Worm (Caenorhabditis elegans) whole organism, L1 larva: ENCODE results near the gene F22F7.4.
A peak's percentile ranks its signal among the peaks of the same experiment; 100 is the strongest.

Experiments
- C04F5.9 ChIP-seq: sonication (generic microtip); optimal IDR thresholded peaks from 2 replicates; lab custom pipeline; 2016; ENCODE audit warnings: missing genetic modification characterization, missing compliant biosample characterization
- C34B4.2 ChIP-seq: sonication (generic microtip); optimal IDR thresholded peaks from 2 replicates; lab custom pipeline; 2017; ENCODE audit warnings: mild to moderate bottlenecking, missing genetic modification characterization, missing compliant biosample characterization
- Y116A8C.19 ChIP-seq: sonication (generic microtip); optimal IDR thresholded peaks from 2 replicates; lab custom pipeline; 2016; ENCODE audit warnings: missing compliant biosample characterization, missing genetic modification characterization, borderline replicate concordance
- blmp-1 ChIP-seq: fragments of 150-350 bp; optimal IDR thresholded peaks from 2 replicates; lab custom pipeline; 2014; ENCODE audit warnings: missing biosample characterization, missing genetic modification characterization
- ceh-90 ChIP-seq: sonication (generic microtip); optimal IDR thresholded peaks from 2 replicates; lab custom pipeline; 2016; ENCODE audit warnings: missing genetic modification characterization, missing compliant biosample characterization
- efl-1 ChIP-seq, 4 experiments: fragments of 150-350 bp; optimal IDR thresholded peaks in 3 of 4; peaks in 1 of 4; 1 replicate in 1 of 4; 2 replicates in 3 of 4; lab custom pipeline; 2014; ENCODE audit warnings: missing biosample characterization in 2 of 4, missing genetic modification characterization in 2 of 4, missing genetic modification reagents in 2 of 4
- egl-13 ChIP-seq: sonication (generic microtip); optimal IDR thresholded peaks from 2 replicates; lab custom pipeline; 2016; ENCODE audit warnings: missing genotype, missing genetic modification reagents, missing genetic modification characterization, missing compliant biosample characterization
- ets-5 ChIP-seq: fragments of 200-800 bp; sonication (Bioruptor generic); IDR thresholded peaks from 2 replicates; pipeline ENCODE4 v1.3.6; 2022; ENCODE audit warnings: missing genetic modification characterization, missing compliant biosample characterization
- fkh-8 ChIP-seq: sonication (generic microtip); optimal IDR thresholded peaks from 2 replicates; lab custom pipeline; 2016; ENCODE audit warnings: mild to moderate bottlenecking, missing genetic modification characterization, missing compliant biosample characterization
- grh-1 ChIP-seq: fragments of 200-800 bp; sonication (Bioruptor generic); IDR thresholded peaks from 2 replicates; pipeline ENCODE4 v1.3.6; 2022; ENCODE audit warnings: missing genetic modification reagents, missing genetic modification characterization, missing compliant biosample characterization
- irx-1 ChIP-seq: sonication (generic microtip); optimal IDR thresholded peaks from 2 replicates; lab custom pipeline; 2016; ENCODE audit warnings: missing genetic modification characterization, missing compliant biosample characterization
- isw-1 ChIP-seq: fragments of 200-800 bp; sonication (Bioruptor generic); IDR thresholded peaks from 2 replicates; pipeline ENCODE4 v1.3.6; 2022; ENCODE audit warnings: missing genetic modification characterization, missing compliant biosample characterization
- jun-1 ChIP-seq: fragments of 150-350 bp; optimal IDR thresholded peaks from 2 replicates; lab custom pipeline; 2014; ENCODE audit warnings: missing biosample characterization, missing genetic modification reagents, missing genetic modification characterization
- lin-13 ChIP-seq: fragments of 150-350 bp; optimal IDR thresholded peaks from 2 replicates; lab custom pipeline; 2014; ENCODE audit warnings: missing biosample characterization, missing genetic modification reagents, missing genetic modification characterization
- lin-14 ChIP-seq: fragments of 200-800 bp; sonication (Bioruptor generic); optimal IDR thresholded peaks from 2 replicates; lab custom pipeline; 2018; ENCODE audit warnings: mild to moderate bottlenecking, missing genetic modification characterization, moderate library complexity, missing compliant biosample characterization
- lin-15B ChIP-seq: fragments of 150-350 bp; sonication (generic microtip); optimal IDR thresholded peaks from 3 replicates; lab custom pipeline; 2014; ENCODE audit warnings: missing biosample characterization, missing genetic modification characterization
- lin-35 ChIP-seq, 2 experiments: fragments of 150-350 bp; optimal IDR thresholded peaks; 2 replicates each; lab custom pipeline; 2014; ENCODE audit warnings: missing biosample characterization in 2 of 2, missing genetic modification characterization in 2 of 2, missing genetic modification reagents in 2 of 2
- lin-39 ChIP-seq: fragments of 150-350 bp; optimal IDR thresholded peaks from 2 replicates; lab custom pipeline; 2014; ENCODE audit warnings: missing biosample characterization, missing genetic modification reagents, missing genetic modification characterization
- lir-3 ChIP-seq: sonication (generic microtip); optimal IDR thresholded peaks from 2 replicates; lab custom pipeline; 2016; ENCODE audit warnings: mild to moderate bottlenecking, missing genetic modification characterization, moderate library complexity, missing compliant biosample characterization; ENCODE audit not compliant: poor library complexity
- mdl-1 ChIP-seq, 2 experiments: fragments of 150-350 bp; optimal IDR thresholded peaks; 2 replicates each; lab custom pipeline; 2014 to 2017; ENCODE audit warnings: missing biosample characterization in 2 of 2, missing genetic modification characterization in 2 of 2, inconsistent platforms in 1 of 2
- nhr-12 ChIP-seq: sonication (generic microtip); optimal IDR thresholded peaks from 2 replicates; lab custom pipeline; 2017; ENCODE audit warnings: missing biosample characterization, missing genetic modification characterization
- nhr-19 ChIP-seq: fragments of 200-800 bp; sonication (Bioruptor generic); conservative IDR thresholded peaks from 2 replicates; pipeline ENCODE4 v1.3.6; 2022; ENCODE audit warnings: missing genetic modification characterization, missing compliant biosample characterization
- nhr-20 ChIP-seq: sonication (generic microtip); optimal IDR thresholded peaks from 2 replicates; lab custom pipeline; 2016; ENCODE audit warnings: mild to moderate bottlenecking, missing genetic modification characterization, missing compliant biosample characterization
- nhr-237 ChIP-seq: fragments of 150-350 bp; optimal IDR thresholded peaks from 2 replicates; lab custom pipeline; 2014; ENCODE audit warnings: missing biosample characterization, missing genetic modification characterization
- nhr-47 ChIP-seq: sonication (generic microtip); optimal IDR thresholded peaks from 2 replicates; lab custom pipeline; 2016; ENCODE audit warnings: mild to moderate bottlenecking, missing genetic modification characterization, moderate library complexity, missing compliant biosample characterization
- nhr-71 ChIP-seq: sonication (generic microtip); optimal IDR thresholded peaks from 2 replicates; lab custom pipeline; 2016; ENCODE audit warnings: mild to moderate bottlenecking, missing genetic modification characterization, moderate library complexity, missing compliant biosample characterization
- nhr-77 ChIP-seq: fragments of 150-350 bp; optimal IDR thresholded peaks from 2 replicates; lab custom pipeline; 2014; ENCODE audit warnings: missing biosample characterization, missing genetic modification characterization
- nhr-85 ChIP-seq: sonication (generic microtip); peaks from one replicate; lab custom pipeline; 2016; ENCODE audit warnings: missing genetic modification characterization, inconsistent platforms, missing compliant biosample characterization
- pax-3 ChIP-seq: fragments of 200-800 bp; sonication (Bioruptor generic); optimal IDR thresholded peaks from 2 replicates; lab custom pipeline; 2018; ENCODE audit warnings: mild to moderate bottlenecking, missing genetic modification characterization, moderate library complexity, missing compliant biosample characterization
- pqm-1 ChIP-seq: sonication (generic microtip); optimal IDR thresholded peaks from 3 replicates; lab custom pipeline; 2017; ENCODE audit warnings: missing biosample characterization, missing genetic modification characterization
- skn-1 ChIP-seq: fragments of 150-350 bp; optimal IDR thresholded peaks from 2 replicates; lab custom pipeline; 2014; ENCODE audit warnings: missing biosample characterization, missing genetic modification characterization
- snu-23 ChIP-seq: sonication (generic microtip); optimal IDR thresholded peaks from 2 replicates; lab custom pipeline; 2016; ENCODE audit warnings: missing genetic modification characterization, missing compliant biosample characterization
- sup-37 ChIP-seq: fragments of 200-800 bp; sonication (Bioruptor generic); optimal IDR thresholded peaks from 2 replicates; lab custom pipeline; 2018; ENCODE audit warnings: mild to moderate bottlenecking, missing genetic modification characterization, missing compliant biosample characterization
- unc-30 ChIP-seq: sonication (generic microtip); optimal IDR thresholded peaks from 2 replicates; lab custom pipeline; 2017; ENCODE audit warnings: missing biosample characterization, missing genetic modification characterization
- unc-62 ChIP-seq: fragments of 150-350 bp; optimal IDR thresholded peaks from 2 replicates; lab custom pipeline; 2014; ENCODE audit warnings: missing biosample characterization, missing genetic modification reagents, missing genetic modification characterization
- vab-15 ChIP-seq: sonication (generic microtip); optimal IDR thresholded peaks from 2 replicates; lab custom pipeline; 2017; ENCODE audit warnings: missing genotype, mild to moderate bottlenecking, missing genetic modification characterization, missing compliant biosample characterization
- xbp-1 ChIP-seq: sonication (generic microtip); optimal IDR thresholded peaks from 2 replicates; lab custom pipeline; 2016; ENCODE audit warnings: missing genetic modification characterization, missing compliant biosample characterization
- zip-4 ChIP-seq: fragments of 200-800 bp; sonication (Bioruptor generic); optimal IDR thresholded peaks from 2 replicates; lab custom pipeline; 2018; ENCODE audit warnings: mild to moderate bottlenecking, missing genetic modification characterization, moderate library complexity, missing compliant biosample characterization
- ztf-11 ChIP-seq, 2 experiments: sonication (generic microtip); optimal IDR thresholded peaks; 2 replicates each; lab custom pipeline; 2016 to 2017; ENCODE audit warnings: missing genetic modification characterization in 2 of 2, missing biosample characterization in 1 of 2, missing compliant biosample characterization in 1 of 2
- ztf-4 ChIP-seq: fragments of 150-350 bp; optimal IDR thresholded peaks from 2 replicates; lab custom pipeline; 2014; ENCODE audit warnings: missing biosample characterization, missing genetic modification characterization

Gene F22F7.4

DNA sequence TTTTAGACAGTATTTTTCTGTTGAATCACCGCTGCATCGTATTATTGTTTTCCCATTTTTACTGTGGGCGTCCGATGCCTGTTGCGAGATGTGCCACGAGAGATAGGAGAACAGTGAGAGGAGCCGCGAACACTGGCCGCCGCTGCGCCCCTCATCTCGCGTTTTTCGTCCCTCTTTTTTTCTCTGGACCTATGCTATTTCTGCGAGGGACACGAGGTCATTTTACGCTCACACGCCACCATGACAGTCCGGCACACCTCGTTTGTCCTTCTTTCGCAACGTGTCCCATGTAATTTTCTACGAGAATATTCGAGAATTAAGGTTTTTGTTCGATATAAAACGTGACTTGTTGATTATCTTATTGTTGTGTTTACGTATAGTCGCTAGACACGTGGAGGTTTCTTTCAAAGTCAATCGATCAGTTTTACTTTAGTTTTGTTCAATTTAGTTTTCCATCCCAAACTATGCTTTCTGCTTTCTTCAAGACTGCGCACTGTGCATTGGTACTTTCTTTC is 37.8 kb downstream of the F22F7.4 start, which contains the start of gene lbp-9 (continued):
- TF ChIP-seq nhr-19 (peak; percentile 37; the same call in 1 of the 2 replicates), snu-23 (GFP tag; lab: Kevin White, UChicago) (peak; percentile 80), isw-1 (GFP tag; lab: Robert Waterston, UW) (no peak), grh-1 (GFP tag; lab: Robert Waterston, UW) (no peak), lin-14 (GFP tag; lab: Kevin White, UChicago) (peak; percentile 99), irx-1 (tag; lab: Kevin White, UChicago) (peak; percentile 25), nhr-47 (tag; lab: Kevin White, UChicago) (peak; percentile 41), mdl-1 (tag; optimal IDR thresholded peaks at IDR 0.05; lab: Kevin White, UChicago) (peak in 1 of 2 experiments; percentile 81), nhr-20 (tag; lab: Kevin White, UChicago) (peak; percentile 88)

DNA sequence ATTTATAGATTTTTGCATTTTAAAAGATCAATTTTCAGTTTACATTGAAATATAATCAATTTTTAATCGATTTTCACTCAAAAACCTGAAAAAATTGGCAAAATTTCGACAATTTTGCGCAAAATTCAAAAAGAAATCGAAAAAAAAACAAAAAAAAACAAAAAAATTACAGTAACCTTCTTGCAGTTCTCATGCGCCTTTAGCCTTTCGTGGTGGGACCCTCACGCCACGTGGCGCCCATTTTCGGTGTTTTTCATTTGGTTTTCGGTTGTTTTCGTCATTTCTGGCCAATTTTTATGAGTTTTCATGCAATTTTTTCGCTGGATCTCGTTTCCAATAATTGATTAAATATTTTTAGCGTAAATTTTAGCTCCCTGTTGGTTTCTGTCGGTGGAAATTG is 38.5 kb downstream of the F22F7.4 start:
- TF ChIP-seq nhr-12 (tag; lab: Kevin White, UChicago) (no peak), unc-62 (GFP tag; lab: Kevin White, UChicago) (no peak), lin-39 (tag; lab: Kevin White, UChicago) (no peak), nhr-20 (tag; lab: Kevin White, UChicago) (no peak), jun-1 (tag; lab: Kevin White, UChicago) (no peak), lin-14 (GFP tag; lab: Kevin White, UChicago) (no peak)

DNA sequence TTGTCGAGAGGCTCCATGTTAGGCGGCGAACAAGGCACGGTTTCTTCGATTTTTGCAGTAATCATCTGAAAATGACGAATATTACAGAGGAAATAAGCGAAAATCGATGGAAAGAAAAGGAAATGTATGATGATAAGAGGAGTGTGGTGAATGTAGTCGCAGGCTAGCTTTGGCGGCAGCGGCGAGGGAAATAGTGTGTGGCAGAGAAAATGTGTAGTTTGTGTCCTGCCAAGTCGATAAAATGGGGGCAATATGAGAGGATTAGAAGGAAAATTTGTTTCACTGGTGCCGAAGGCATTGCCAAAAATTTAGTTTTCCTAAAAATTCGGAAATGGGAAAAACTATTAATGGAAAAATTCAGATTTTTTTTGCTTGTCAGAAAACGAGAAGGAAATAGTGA is 39.1 kb downstream of the F22F7.4 start, which contains the start of gene nhr-86:
nhr-86 (minus strand) TSS at position 71 of the 400 bp plus-strand sequence.
- no peak for TF ChIP-seq xbp-1 (tag; lab: Kevin White, UChicago)
- peak; percentile 31 for TF ChIP-seq nhr-85 (tag; lab: Kevin White, UChicago)
- TF ChIP-seq Y116A8C.19 (tag; lab: Kevin White, UChicago), result no peak
- peak; percentile 27 for TF ChIP-seq nhr-20 (tag; lab: Kevin White, UChicago)
- TF ChIP-seq blmp-1 (tag; lab: Kevin White, UChicago), result peak; percentile 54
- no peak for TF ChIP-seq nhr-77 (tag; lab: Kevin White, UChicago)
- TF ChIP-seq sup-37 (GFP tag; lab: Kevin White, UChicago), result no peak
- TF ChIP-seq jun-1 (tag; lab: Kevin White, UChicago), result no peak
- TF ChIP-seq lin-35 (GFP tag; optimal IDR thresholded peaks at IDR 0.05; lab: Kevin White, UChicago), result peak in 1 of 2 experiments; percentile 33
- no peak for TF ChIP-seq lir-3
- TF ChIP-seq snu-23 (GFP tag; lab: Kevin White, UChicago), result peak; percentile 39
- peak; percentile 22 for TF ChIP-seq skn-1 (tag; lab: Kevin White, UChicago)
- no peak for TF ChIP-seq ceh-90 (tag; lab: Kevin White, UChicago)

DNA sequence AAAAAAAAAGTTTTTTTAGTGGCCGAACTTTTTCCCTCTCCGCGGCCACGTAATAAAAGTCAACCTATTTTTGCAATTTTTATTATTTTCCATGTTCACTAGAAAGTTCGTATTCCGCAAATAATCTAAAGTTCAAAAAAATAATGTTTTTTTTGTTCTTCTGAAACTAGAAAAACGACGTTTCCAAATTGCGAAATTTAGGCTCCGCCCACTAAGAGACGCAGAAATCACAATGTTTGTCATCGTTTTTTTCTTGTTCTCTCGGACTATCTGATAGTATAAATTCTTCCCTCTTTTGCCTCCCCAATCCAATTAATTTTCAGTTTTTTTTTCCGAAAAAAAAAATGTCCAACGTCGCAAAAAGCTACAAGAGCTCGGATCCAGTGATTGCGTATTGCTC is 48.6 kb downstream of the F22F7.4 start, which contains the start of gene comt-3:
comt-3 (plus strand) TSS at position 214 of the 400 bp plus-strand sequence.
- peak in 1 of 2 experiments; percentile 3 for TF ChIP-seq lin-35 (GFP tag; optimal IDR thresholded peaks at IDR 0.05; lab: Kevin White, UChicago)
- no peak for TF ChIP-seq lin-15B (tag; lab: Kevin White, UChicago)
- TF ChIP-seq efl-1 (optimal IDR thresholded peaks at IDR 0.05; lab: Kevin White, UChicago), result no peak
- peak in 1 of 2 experiments; percentile 24 for TF ChIP-seq efl-1 (GFP tag; optimal IDR thresholded peaks at IDR 0.05 in 1 of 2; lab: Kevin White, UChicago)
- peak; percentile 39 for TF ChIP-seq nhr-20 (tag; lab: Kevin White, UChicago)
- no peak for TF ChIP-seq unc-62 (GFP tag; lab: Kevin White, UChicago)
- no peak for TF ChIP-seq C34B4.2 (tag; lab: Kevin White, UChicago)
- no peak for TF ChIP-seq egl-13 (tag; lab: Kevin White, UChicago)
- TF ChIP-seq ztf-11 (tag; optimal IDR thresholded peaks at IDR 0.05; lab: Kevin White, UChicago), result no peak
- no peak for TF ChIP-seq pax-3 (tag; lab: Kevin White, UChicago)
- TF ChIP-seq C04F5.9, result no peak
- no peak for TF ChIP-seq grh-1 (GFP tag; lab: Robert Waterston, UW)
- no peak for TF ChIP-seq sup-37 (GFP tag; lab: Kevin White, UChicago)
- peak; percentile 8 for TF ChIP-seq nhr-71
- no peak for TF ChIP-seq fkh-8
- TF ChIP-seq skn-1 (tag; lab: Kevin White, UChicago), result peak; percentile 99
- no peak for TF ChIP-seq nhr-12 (tag; lab: Kevin White, UChicago)
- TF ChIP-seq nhr-85 (tag; lab: Kevin White, UChicago), result no peak
- TF ChIP-seq zip-4 (GFP tag; lab: Kevin White, UChicago), result peak; percentile 22
- TF ChIP-seq vab-15 (tag; lab: Kevin White, UChicago), result no peak
- no peak for TF ChIP-seq unc-30
- TF ChIP-seq ztf-4 (tag; lab: Kevin White, UChicago), result no peak
- TF ChIP-seq nhr-237 (tag; lab: Kevin White, UChicago), result no peak
- no peak for TF ChIP-seq lin-13 (GFP tag; lab: Kevin White, UChicago)
- TF ChIP-seq ets-5 (GFP tag; lab: Robert Waterston, UW), result no peak
- TF ChIP-seq jun-1 (tag; lab: Kevin White, UChicago), result no peak
- no peak for TF ChIP-seq pqm-1
- TF ChIP-seq, all 84 proteins: peak for 6
